Fruit fly (Drosophila melanogaster) whole organism, embryonic: ENCODE measurements around the gene RpS2.
A peak's percentile ranks its signal among the peaks of the same experiment; 100 is the strongest.

Experiments used
- Antp ChIP-seq: fragments of 200-800 bp; sonication (Bioruptor generic); optimal IDR thresholded peaks from 3 replicates; lab custom pipeline; 2016; ENCODE audit warnings: missing biosample characterization, missing genetic modification characterization
- Bdp1 ChIP-seq: fragments of 200-800 bp; sonication (Bioruptor generic); optimal IDR thresholded peaks from 3 replicates; lab custom pipeline; 2016; ENCODE audit warnings: missing biosample characterization, missing genetic modification characterization
- CG10274 ChIP-seq: fragments of 200-800 bp; sonication (Bioruptor generic); optimal IDR thresholded peaks from 3 replicates; lab custom pipeline; 2017; ENCODE audit warnings: missing biosample characterization, mild to moderate bottlenecking, missing genetic modification characterization
- CG11560 ChIP-seq: fragments of 200-800 bp; sonication (Bioruptor generic); IDR thresholded peaks from 3 replicates; pipeline ENCODE4 v1.3.6; 2022; ENCODE audit warnings: missing biosample characterization, missing genetic modification characterization
- CG12219 ChIP-seq: fragments of 200-800 bp; sonication (Bioruptor generic); optimal IDR thresholded peaks from 3 replicates; lab custom pipeline; 2018; ENCODE audit warnings: missing biosample characterization, mild to moderate bottlenecking, missing genetic modification characterization
- CG12942 ChIP-seq: fragments of 200-800 bp; sonication (Bioruptor generic); optimal IDR thresholded peaks from 3 replicates; lab custom pipeline; 2016; ENCODE audit warnings: missing biosample characterization, missing genetic modification characterization
- CG13424 ChIP-seq: fragments of 200-800 bp; sonication (Bioruptor generic); optimal IDR thresholded peaks from 2 replicates; lab custom pipeline; 2019; ENCODE audit warnings: missing biosample characterization, mild to moderate bottlenecking, missing genetic modification characterization, moderate library complexity
- CG15479 ChIP-seq: fragments of 200-800 bp; sonication (Bioruptor generic); optimal IDR thresholded peaks from 3 replicates; lab custom pipeline; 2019; ENCODE audit warnings: missing biosample characterization, mild to moderate bottlenecking, missing genetic modification characterization, moderate library complexity
- CG1603 ChIP-seq: fragments of 200-800 bp; sonication (Bioruptor generic); optimal IDR thresholded peaks from 2 replicates; lab custom pipeline; 2019; ENCODE audit warnings: missing biosample characterization, mild to moderate bottlenecking, missing genetic modification characterization, moderate library complexity
- CG16813 ChIP-seq: fragments of 200-800 bp; sonication (Bioruptor generic); IDR thresholded peaks from 3 replicates; pipeline ENCODE4 v1.3.6; 2022; ENCODE audit warnings: missing biosample characterization, missing genetic modification characterization; ENCODE audit not compliant: partially characterized antibody
- CG16815 ChIP-seq: fragments of 200-800 bp; sonication (Bioruptor generic); optimal IDR thresholded peaks from 3 replicates; lab custom pipeline; 2017; ENCODE audit warnings: missing biosample characterization, mild to moderate bottlenecking, missing genetic modification characterization
- CG18619 ChIP-seq: fragments of 200-800 bp; sonication (Bioruptor generic); optimal IDR thresholded peaks from 3 replicates; lab custom pipeline; 2017; ENCODE audit warnings: missing biosample characterization, mild to moderate bottlenecking, missing genetic modification characterization
- CG33213 ChIP-seq: fragments of 200-800 bp; sonication (Bioruptor generic); optimal IDR thresholded peaks from 3 replicates; lab custom pipeline; 2016; ENCODE audit warnings: missing biosample characterization, missing genetic modification characterization
- CG4820 ChIP-seq: fragments of 200-800 bp; sonication (Bioruptor generic); optimal IDR thresholded peaks from 3 replicates; lab custom pipeline; 2016; ENCODE audit warnings: missing biosample characterization, missing genetic modification characterization
- CG7556 ChIP-seq: fragments of 200-800 bp; sonication (Bioruptor generic); optimal IDR thresholded peaks from 2 replicates; lab custom pipeline; 2017; ENCODE audit warnings: missing biosample characterization, mild to moderate bottlenecking, missing genetic modification characterization
- CG9215 ChIP-seq: fragments of 200-800 bp; sonication (Bioruptor generic); IDR thresholded peaks from 2 replicates; pipeline ENCODE4 v1.3.6; 2022; ENCODE audit warnings: missing biosample characterization, missing genetic modification characterization
- Camta ChIP-seq: fragments of 200-800 bp; sonication (Bioruptor generic); optimal IDR thresholded peaks from 2 replicates; lab custom pipeline; 2016; ENCODE audit warnings: missing biosample characterization, missing genetic modification characterization
- Chrac-16 ChIP-seq: fragments of 200-800 bp; sonication (Bioruptor generic); optimal IDR thresholded peaks from 3 replicates; lab custom pipeline; 2016; ENCODE audit warnings: missing biosample characterization, missing genetic modification characterization
- CrebB ChIP-seq: fragments of 200-800 bp; sonication (Bioruptor generic); optimal IDR thresholded peaks from 3 replicates; lab custom pipeline; 2018; ENCODE audit warnings: missing biosample characterization, mild to moderate bottlenecking, missing genetic modification characterization
- Dbx ChIP-seq: fragments of 200-800 bp; sonication (Bioruptor generic); IDR thresholded peaks from 3 replicates; pipeline ENCODE4 v1.3.6; 2022; ENCODE audit warnings: missing biosample characterization, missing genetic modification characterization
- Dfd ChIP-seq, 2 experiments: fragments of >200 bp; optimal IDR thresholded peaks; 2 replicates each; lab custom pipeline; 2017; ENCODE audit warnings: missing biosample characterization in 2 of 2, missing genetic modification characterization in 2 of 2
- Doc2 ChIP-seq: fragments of 200-800 bp; sonication (Bioruptor generic); IDR thresholded peaks from 2 replicates; pipeline ENCODE4 v1.3.6; 2022; ENCODE audit warnings: missing biosample characterization, missing genetic modification characterization
- Doc3 ChIP-seq: fragments of 200-800 bp; sonication (Bioruptor generic); IDR thresholded peaks from 3 replicates; pipeline ENCODE4 v1.3.6; 2022; ENCODE audit warnings: missing biosample characterization, missing genetic modification characterization; ENCODE audit not compliant: partially characterized antibody
- E2f2 ChIP-seq: fragments of 200-800 bp; sonication (Bioruptor generic); IDR thresholded peaks from 2 replicates; pipeline ENCODE4 v1.3.6; 2022; ENCODE audit warnings: missing biosample characterization, missing genetic modification characterization
- H2.0 ChIP-seq: fragments of 200-800 bp; sonication (Bioruptor generic); IDR thresholded peaks from 2 replicates; pipeline ENCODE4 v1.3.6; 2022; ENCODE audit warnings: missing biosample characterization, missing genetic modification characterization
- HLH54F ChIP-seq: fragments of 200-800 bp; sonication (Bioruptor generic); optimal IDR thresholded peaks from 3 replicates; lab custom pipeline; 2016; ENCODE audit warnings: missing biosample characterization, missing genetic modification characterization
- Hr78 ChIP-seq, 2 experiments: fragments of 200-800 bp in 1 of 2; fragments of >200 bp in 1 of 2; sonication (Bioruptor generic) in 1 of 2; optimal IDR thresholded peaks; 2 replicates each; lab custom pipeline; 2017 to 2019; ENCODE audit warnings: missing biosample characterization in 2 of 2, missing genetic modification characterization in 2 of 2, mild to moderate bottlenecking in 1 of 2, moderate library complexity in 1 of 2
- MESR4 ChIP-seq: fragments of 200-800 bp; sonication (Bioruptor generic); optimal IDR thresholded peaks from 2 replicates; lab custom pipeline; 2018; ENCODE audit warnings: missing biosample characterization, mild to moderate bottlenecking, missing genetic modification characterization, moderate library complexity
- Med ChIP-seq: fragments of 200-800 bp; sonication (Bioruptor generic); peaks from one replicate; lab custom pipeline; 2016; ENCODE audit warnings: missing biosample characterization, missing genetic modification characterization, mild to moderate bottlenecking, inconsistent platforms, moderate library complexity
- NC2β ChIP-seq: fragments of 200-800 bp; sonication (Bioruptor generic); optimal IDR thresholded peaks from 2 replicates; lab custom pipeline; 2016; ENCODE audit warnings: missing biosample characterization, missing genetic modification characterization
- Poxn ChIP-seq: fragments of 200-800 bp; sonication (Bioruptor generic); IDR thresholded peaks from 2 replicates; pipeline ENCODE4 v1.3.6; 2022; ENCODE audit warnings: missing biosample characterization, missing genetic modification characterization
- Scr ChIP-seq: fragments of 200-800 bp; sonication (Bioruptor generic); IDR thresholded peaks from 2 replicates; pipeline ENCODE4 v1.3.6; 2022; ENCODE audit warnings: missing biosample characterization, missing genetic modification characterization; ENCODE audit not compliant: partially characterized antibody
- Sin3A ChIP-seq: fragments of >200 bp; optimal IDR thresholded peaks from 2 replicates; lab custom pipeline; 2018
- Six4 ChIP-seq: fragments of 200-800 bp; sonication (Bioruptor generic); optimal IDR thresholded peaks from 2 replicates; lab custom pipeline; 2016; ENCODE audit warnings: missing biosample characterization, missing genetic modification characterization
- Stat92E ChIP-seq, 3 experiments: fragments of >200 bp in 2 of 3; fragments of 200-800 bp in 1 of 3; sonication (Bioruptor generic) in 1 of 3; optimal IDR thresholded peaks; 2 replicates each; lab custom pipeline; 2017 to 2019; ENCODE audit warnings: missing biosample characterization in 3 of 3, missing genetic modification characterization in 3 of 3, mild to moderate bottlenecking in 1 of 3, moderate library complexity in 1 of 3
- Usf ChIP-seq: fragments of 200-800 bp; sonication (Bioruptor generic); optimal IDR thresholded peaks from 2 replicates; lab custom pipeline; 2017; ENCODE audit warnings: missing genotype, missing biosample characterization, missing genetic modification characterization
- ap ChIP-seq: fragments of 200-800 bp; sonication (Bioruptor generic); IDR thresholded peaks from 2 replicates; pipeline ENCODE4 v1.3.6; 2022; ENCODE audit warnings: missing biosample characterization, missing genetic modification characterization
- bab2 ChIP-seq: fragments of 200-800 bp; sonication (Bioruptor generic); optimal IDR thresholded peaks from 2 replicates; lab custom pipeline; 2016; ENCODE audit warnings: missing biosample characterization, missing genetic modification characterization
- bcd ChIP-seq: fragments of 200-800 bp; sonication (Bioruptor generic); optimal IDR thresholded peaks from 2 replicates; lab custom pipeline; 2017; ENCODE audit warnings: missing biosample characterization, mild to moderate bottlenecking, missing genetic modification characterization
- chinmo ChIP-seq: fragments of 200-800 bp; sonication (Bioruptor generic); IDR thresholded peaks from 4 replicates; pipeline ENCODE4 v1.3.6; 2022; ENCODE audit warnings: missing biosample characterization, missing genetic modification characterization; ENCODE audit not compliant: partially characterized antibody
- cwo ChIP-seq: fragments of 200-800 bp; sonication (Bioruptor generic); optimal IDR thresholded peaks from 3 replicates; lab custom pipeline; 2017; ENCODE audit warnings: missing biosample characterization, missing genetic modification characterization, mild to moderate bottlenecking, moderate library complexity, missing genetic modification reagents
- ewg ChIP-seq: fragments of 200-800 bp; sonication (Bioruptor generic); optimal IDR thresholded peaks from 3 replicates; lab custom pipeline; 2017; ENCODE audit warnings: mild to moderate bottlenecking, missing biosample characterization, missing genetic modification reagents, missing genetic modification characterization
- eyg ChIP-seq: fragments of 200-800 bp; sonication (Bioruptor generic); optimal IDR thresholded peaks from 3 replicates; lab custom pipeline; 2016; ENCODE audit warnings: missing biosample characterization, missing genetic modification characterization
- fru ChIP-seq: fragments of >200 bp; optimal IDR thresholded peaks from 2 replicates; lab custom pipeline; 2017
- hkb ChIP-seq, 2 experiments: fragments of 200-800 bp in 1 of 2; fragments of >200 bp in 1 of 2; sonication (Bioruptor generic) in 1 of 2; IDR thresholded peaks in 1 of 2; optimal IDR thresholded peaks in 1 of 2; 2 replicates each; pipeline versions ENCODE4 v1.3.6 to Lab custom; 2017 to 2022; ENCODE audit warnings: missing biosample characterization in 1 of 2, missing genetic modification characterization in 1 of 2
- lab ChIP-seq: fragments of 200-800 bp; sonication (Bioruptor generic); optimal IDR thresholded peaks from 3 replicates; lab custom pipeline; 2017; ENCODE audit warnings: missing biosample characterization, missing genetic modification characterization, mild to moderate bottlenecking, moderate library complexity, missing genetic modification reagents
- mirr ChIP-seq: fragments of 200-800 bp; sonication (Bioruptor generic); optimal IDR thresholded peaks from 3 replicates; lab custom pipeline; 2018; ENCODE audit warnings: missing biosample characterization, mild to moderate bottlenecking, missing genetic modification characterization
- pb ChIP-seq: fragments of 200-800 bp; sonication (Bioruptor generic); optimal IDR thresholded peaks from 3 replicates; lab custom pipeline; 2016; ENCODE audit warnings: missing biosample characterization, missing genetic modification characterization
- pho ChIP-seq: fragments of 200-800 bp; sonication (Bioruptor generic); optimal IDR thresholded peaks from 2 replicates; lab custom pipeline; 2016; ENCODE audit warnings: missing biosample characterization, missing genetic modification characterization
- so ChIP-seq: fragments of 200-800 bp; sonication (Bioruptor generic); IDR thresholded peaks from 3 replicates; pipeline ENCODE4 v1.3.6; 2022; ENCODE audit warnings: missing biosample characterization, missing genetic modification characterization
- sob ChIP-seq: fragments of 200-800 bp; sonication (Bioruptor generic); IDR thresholded peaks from 2 replicates; pipeline ENCODE4 v1.3.6; 2022; ENCODE audit warnings: missing biosample characterization, missing genetic modification characterization
- zfh1 ChIP-seq: fragments of 200-800 bp; sonication (Bioruptor generic); IDR thresholded peaks from 3 replicates; pipeline ENCODE4 v1.3.6; 2022; ENCODE audit warnings: missing biosample characterization, missing genetic modification characterization

RpS2 gene

DNA sequence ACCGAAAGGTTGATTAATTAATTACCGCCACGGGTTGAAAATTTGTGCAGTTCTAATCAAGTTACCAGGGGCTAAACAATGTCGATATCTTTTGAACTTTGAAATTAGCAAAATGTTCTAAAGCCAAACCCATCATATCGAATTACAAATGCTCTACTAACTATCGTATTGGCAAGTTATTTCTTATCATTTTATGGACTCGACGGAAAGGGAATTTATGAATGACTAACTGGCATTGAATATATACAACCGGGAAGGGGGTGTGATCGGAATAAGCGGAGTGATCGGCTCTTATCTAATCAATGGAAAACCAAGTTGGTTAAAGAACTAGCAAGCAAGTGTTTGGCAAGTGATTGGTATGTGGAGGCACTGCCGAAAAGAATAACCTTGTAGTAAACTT lies 46.2 kb upstream of the RpS2 start (continued):
- TF ChIP-seq pb (GFP tag; lab: Kevin White, UChicago) (no peak), Dbx (no peak), CG16813 (no peak), CG12219 (GFP tag; lab: Kevin White, UChicago) (peak; percentile 29), Stat92E (GFP tag; optimal IDR thresholded peaks at IDR 0.05; lab: Kevin White, UChicago) (no peak), ap (no peak), Camta (GFP tag; lab: Kevin White, UChicago) (no peak), chinmo (no peak), CrebB (no peak), Bdp1 (no peak), cwo (peak; percentile 59), CG33213 (GFP tag; lab: Kevin White, UChicago) (no peak), fru (lab: Kevin White, UChicago) (no peak), CG10274 (no peak), mirr (peak; percentile 99), hkb (optimal IDR thresholded peaks at IDR 0.05; lab: Kevin White, UChicago) (no peak), hkb (GFP tag; IDR thresholded peaks at IDR 0.05; lab: Robert Waterston, UW) (no peak), CG16815 (GFP tag; lab: Kevin White, UChicago) (no peak), E2f2 (GFP tag; lab: Robert Waterston, UW) (no peak), CG11560 (tag; lab: Robert Waterston, UW) (no peak), Six4 (GFP tag; lab: Kevin White, UChicago) (no peak), Doc2 (GFP tag; lab: Robert Waterston, UW) (no peak), CG15479 (no peak), so (no peak), Scr (no peak), HLH54F (GFP tag; lab: Kevin White, UChicago) (no peak), Antp (GFP tag; lab: Kevin White, UChicago) (no peak), pho (GFP tag; lab: Kevin White, UChicago) (no peak), Usf (GFP tag; lab: Kevin White, UChicago) (no peak), CG18619 (GFP tag; lab: Kevin White, UChicago) (no peak), CG7556 (no peak), lab (GFP tag; lab: Kevin White, UChicago) (peak; percentile 86), Doc3 (GFP tag; lab: Robert Waterston, UW) (no peak), ewg (GFP tag; lab: Kevin White, UChicago) (no peak)
- TF ChIP-seq, all 482 proteins: peak for 59

DNA sequence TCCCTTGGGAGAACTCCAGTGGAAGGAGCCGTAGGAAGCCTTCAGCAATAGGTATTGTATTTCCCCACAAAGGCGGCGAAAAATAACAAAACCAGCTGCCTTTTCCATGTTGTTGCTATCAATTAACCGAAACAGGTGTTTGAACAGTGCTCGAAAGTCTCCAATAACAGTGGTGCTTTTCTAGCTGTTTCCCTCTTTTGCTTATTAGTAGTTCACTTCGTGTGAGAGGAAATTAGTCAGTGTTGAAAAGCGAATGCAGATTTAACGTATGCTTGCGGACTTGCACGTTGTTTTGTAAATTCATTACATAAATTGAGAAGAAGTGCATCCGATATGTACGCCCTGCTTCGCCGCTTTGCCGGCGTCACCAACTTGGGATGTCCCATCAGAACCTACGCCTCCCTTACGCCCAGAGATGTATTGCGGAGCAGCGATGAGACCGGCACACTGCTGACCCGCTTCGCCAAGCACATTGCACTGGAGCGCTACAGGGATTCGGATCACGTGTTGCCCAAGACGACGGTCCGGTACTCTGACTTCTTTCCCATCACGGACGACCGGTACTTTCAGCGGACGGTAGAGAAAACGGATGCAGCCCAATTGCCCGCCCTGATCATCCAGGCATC lies 41.4 kb upstream of the RpS2 start, which contains the start of the genes Datp and CG4619:
Datp (minus strand) TSS at position 160 of the 626 bp plus-strand sequence.
CG4619 (plus strand) TSS at position 233 of the 626 bp plus-strand sequence.
- peak; percentile 3 for TF ChIP-seq CG13424 (tag; lab: Kevin White, UChicago)
- TF ChIP-seq Chrac-16 (GFP tag; lab: Kevin White, UChicago), result peak; percentile 1
- TF ChIP-seq Sin3A (lab: Kevin White, UChicago), result peak; percentile 31
- TF ChIP-seq Hr78 (GFP tag; optimal IDR thresholded peaks at IDR 0.05; lab: Kevin White, UChicago), result no peak
- peak; percentile 30 for TF ChIP-seq bcd (GFP tag; lab: Kevin White, UChicago)
- peak; percentile 96 for TF ChIP-seq Med (GFP tag; lab: Kevin White, UChicago)
- peak; percentile 38 for TF ChIP-seq CG9215 (GFP tag; lab: Robert Waterston, UW)
- peak; percentile 74 for TF ChIP-seq CG1603 (tag; lab: Kevin White, UChicago)
- no peak for TF ChIP-seq Poxn (GFP tag; lab: Robert Waterston, UW)
- no peak for TF ChIP-seq CG16815 (GFP tag; lab: Kevin White, UChicago)
- 0 out of 2 replicates have a peak, but pooled peaks have one; percentile 9 for TF ChIP-seq H2.0 (GFP tag; lab: Robert Waterston, UW)
- TF ChIP-seq sob (GFP tag; lab: Robert Waterston, UW), result peak; percentile 87
- TF ChIP-seq bab2 (GFP tag; lab: Kevin White, UChicago), result peak; percentile 5
- TF ChIP-seq zfh1 (GFP tag; lab: Robert Waterston, UW), result peak; percentile 52; the same call in 2 of the 3 replicates
- peak; percentile 68 for TF ChIP-seq MESR4
- TF ChIP-seq Doc3 (GFP tag; lab: Robert Waterston, UW), result no peak
- no peak for TF ChIP-seq CG4820 (GFP tag; lab: Kevin White, UChicago)
- TF ChIP-seq NC2β (GFP tag; lab: Kevin White, UChicago), result peak; percentile 22
- TF ChIP-seq Dfd (GFP tag; optimal IDR thresholded peaks at IDR 0.05; lab: Kevin White, UChicago), result no peak
- TF ChIP-seq CG12219 (GFP tag; lab: Kevin White, UChicago), result peak; percentile 13
- TF ChIP-seq eyg (GFP tag; lab: Kevin White, UChicago), result no peak
- TF ChIP-seq CG12942, result peak; percentile 50
